Fruit fly (Drosophila melanogaster) whole organism, embryonic: ENCODE measurements around the gene CG13613.

ENCODE experiments used
- Atf6 ChIP-seq: fragments of 200-800 bp; sonication (Bioruptor generic); IDR thresholded peaks from 2 replicates; pipeline ENCODE4 v1.3.6; 2022; ENCODE audit warnings: missing biosample characterization, missing genetic modification characterization
- Bgb ChIP-seq: fragments of 200-800 bp; sonication (Bioruptor generic); IDR thresholded peaks from 2 replicates; pipeline ENCODE4 v1.3.6; 2022; ENCODE audit warnings: missing biosample characterization, missing genetic modification characterization; ENCODE audit not compliant: partially characterized antibody
- Bteb2 ChIP-seq: fragments of 200-800 bp; sonication (Bioruptor generic); optimal IDR thresholded peaks from 2 replicates; lab custom pipeline; 2016; ENCODE audit warnings: missing biosample characterization, missing genetic modification characterization
- CG1024 ChIP-seq: fragments of 200-800 bp; sonication (Bioruptor generic); IDR thresholded peaks from 2 replicates; pipeline ENCODE4 v1.3.6; 2022; ENCODE audit warnings: missing biosample characterization, missing genetic modification characterization
- CG10543 ChIP-seq: fragments of 200-800 bp; sonication (Bioruptor generic); optimal IDR thresholded peaks from 3 replicates; lab custom pipeline; 2017; ENCODE audit warnings: missing biosample characterization, mild to moderate bottlenecking, missing genetic modification characterization, moderate library complexity
- CG11560 ChIP-seq: fragments of 200-800 bp; sonication (Bioruptor generic); IDR thresholded peaks from 3 replicates; pipeline ENCODE4 v1.3.6; 2022; ENCODE audit warnings: missing biosample characterization, missing genetic modification characterization
- CG12155 ChIP-seq: fragments of 200-800 bp; sonication (Bioruptor generic); optimal IDR thresholded peaks from 3 replicates; lab custom pipeline; 2016; ENCODE audit warnings: missing biosample characterization, missing genetic modification characterization
- CG12236 ChIP-seq: fragments of 200-800 bp; sonication (Bioruptor generic); optimal IDR thresholded peaks from 2 replicates; lab custom pipeline; 2016; ENCODE audit warnings: missing biosample characterization, missing genetic modification characterization
- CG13624 ChIP-seq: fragments of 200-800 bp; sonication (Bioruptor generic); optimal IDR thresholded peaks from 2 replicates; lab custom pipeline; 2016; ENCODE audit warnings: missing biosample characterization, missing genetic modification characterization
- CG13894 ChIP-seq: fragments of 200-800 bp; sonication (Bioruptor generic); optimal IDR thresholded peaks from 3 replicates; lab custom pipeline; 2018; ENCODE audit warnings: missing biosample characterization, mild to moderate bottlenecking, missing genetic modification characterization, moderate library complexity
- CG1602 ChIP-seq: fragments of 200-800 bp; sonication (Bioruptor generic); optimal IDR thresholded peaks from 3 replicates; lab custom pipeline; 2016; ENCODE audit warnings: missing biosample characterization, missing genetic modification characterization
- CG17328 ChIP-seq: fragments of 200-800 bp; sonication (Bioruptor generic); IDR thresholded peaks from 2 replicates; pipeline ENCODE4 v1.3.6; 2022; ENCODE audit warnings: missing biosample characterization, missing genetic modification characterization
- CG18262 ChIP-seq: fragments of 200-800 bp; optimal IDR thresholded peaks from 3 replicates; lab custom pipeline; 2019; ENCODE audit warnings: missing biosample characterization, mild to moderate bottlenecking, missing genetic modification characterization, moderate library complexity
- CG2116 ChIP-seq: fragments of 200-800 bp; sonication (Bioruptor generic); optimal IDR thresholded peaks from 3 replicates; lab custom pipeline; 2018; ENCODE audit warnings: missing biosample characterization, mild to moderate bottlenecking, missing genetic modification characterization
- CG2875 ChIP-seq: fragments of 200-800 bp; sonication (Bioruptor generic); optimal IDR thresholded peaks from 2 replicates; lab custom pipeline; 2017; ENCODE audit warnings: missing biosample characterization, mild to moderate bottlenecking, missing genetic modification characterization, missing genetic modification reagents
- CG42726 ChIP-seq: fragments of 200-800 bp; sonication (Bioruptor generic); IDR thresholded peaks from 2 replicates; pipeline ENCODE4 v1.3.6; 2022; ENCODE audit warnings: missing biosample characterization, missing genetic modification characterization; ENCODE audit not compliant: partially characterized antibody
- CG5180 ChIP-seq: fragments of 200-800 bp; sonication (Bioruptor generic); optimal IDR thresholded peaks from 3 replicates; lab custom pipeline; 2017; ENCODE audit warnings: missing biosample characterization, missing genetic modification characterization, mild to moderate bottlenecking, moderate library complexity, missing genetic modification reagents
- CG8765 ChIP-seq: fragments of 200-800 bp; sonication (Bioruptor generic); IDR thresholded peaks from 2 replicates; pipeline ENCODE4 v1.3.6; 2022; ENCODE audit warnings: missing biosample characterization, missing genetic modification characterization
- CG9797 ChIP-seq: fragments of 200-800 bp; sonication (Bioruptor generic); optimal IDR thresholded peaks from 3 replicates; lab custom pipeline; 2018; ENCODE audit warnings: missing biosample characterization, mild to moderate bottlenecking, missing genetic modification characterization
- Eip74EF ChIP-seq, 2 experiments: fragments of 200-800 bp in 1 of 2; fragments of >200 bp in 1 of 2; sonication (Bioruptor generic) in 1 of 2; optimal IDR thresholded peaks; 2 replicates each; lab custom pipeline; 2017 to 2019; ENCODE audit warnings: missing biosample characterization in 2 of 2, missing genetic modification characterization in 2 of 2, mild to moderate bottlenecking in 1 of 2, moderate library complexity in 1 of 2
- H2.0 ChIP-seq: fragments of 200-800 bp; sonication (Bioruptor generic); IDR thresholded peaks from 2 replicates; pipeline ENCODE4 v1.3.6; 2022; ENCODE audit warnings: missing biosample characterization, missing genetic modification characterization
- HLH4C ChIP-seq: fragments of 200-800 bp; sonication (Bioruptor generic); IDR thresholded peaks from 3 replicates; pipeline ENCODE4 v1.3.6; 2022; ENCODE audit warnings: missing biosample characterization, missing genetic modification characterization; ENCODE audit not compliant: partially characterized antibody
- HLH54F ChIP-seq: fragments of 200-800 bp; sonication (Bioruptor generic); optimal IDR thresholded peaks from 3 replicates; lab custom pipeline; 2016; ENCODE audit warnings: missing biosample characterization, missing genetic modification characterization
- Hmr ChIP-seq: fragments of 200-800 bp; sonication (Bioruptor generic); optimal IDR thresholded peaks from 3 replicates; lab custom pipeline; 2017; ENCODE audit warnings: mild to moderate bottlenecking, missing biosample characterization, missing genetic modification reagents, missing genetic modification characterization
- Jarid2 ChIP-seq: fragments of 200-800 bp; sonication (Bioruptor generic); optimal IDR thresholded peaks from 3 replicates; lab custom pipeline; 2017; ENCODE audit warnings: mild to moderate bottlenecking, missing biosample characterization, missing genetic modification reagents, missing genetic modification characterization
- Rfx ChIP-seq: fragments of 200-800 bp; sonication (Bioruptor generic); IDR thresholded peaks from 2 replicates; pipeline ENCODE4 v1.3.6; 2022; ENCODE audit warnings: missing biosample characterization, missing genetic modification characterization
- Side ChIP-seq: fragments of 200-800 bp; sonication (Bioruptor generic); optimal IDR thresholded peaks from 2 replicates; lab custom pipeline; 2016; ENCODE audit warnings: missing biosample characterization, missing genetic modification characterization
- Sox100B ChIP-seq: fragments of 200-800 bp; sonication (Bioruptor generic); optimal IDR thresholded peaks from 3 replicates; lab custom pipeline; 2018; ENCODE audit warnings: missing biosample characterization, mild to moderate bottlenecking, missing genetic modification characterization
- Usf ChIP-seq: fragments of 200-800 bp; sonication (Bioruptor generic); optimal IDR thresholded peaks from 2 replicates; lab custom pipeline; 2017; ENCODE audit warnings: missing genotype, missing biosample characterization, missing genetic modification characterization
- bab2 ChIP-seq: fragments of 200-800 bp; sonication (Bioruptor generic); optimal IDR thresholded peaks from 2 replicates; lab custom pipeline; 2016; ENCODE audit warnings: missing biosample characterization, missing genetic modification characterization
- bowl ChIP-seq: fragments of 200-800 bp; sonication (Bioruptor generic); IDR thresholded peaks from 2 replicates; pipeline ENCODE4 v1.3.6; 2022; ENCODE audit warnings: missing biosample characterization, missing genetic modification characterization
- chinmo ChIP-seq: fragments of 200-800 bp; sonication (Bioruptor generic); IDR thresholded peaks from 4 replicates; pipeline ENCODE4 v1.3.6; 2022; ENCODE audit warnings: missing biosample characterization, missing genetic modification characterization; ENCODE audit not compliant: partially characterized antibody
- dpn ChIP-seq, 2 experiments: fragments of 200-800 bp; sonication (Bioruptor generic); optimal IDR thresholded peaks; 3 replicates each; lab custom pipeline; 2016; ENCODE audit warnings: missing biosample characterization in 2 of 2, missing genetic modification characterization in 2 of 2
- fru ChIP-seq: fragments of >200 bp; optimal IDR thresholded peaks from 2 replicates; lab custom pipeline; 2017
- gfzf ChIP-seq: fragments of 200-800 bp; sonication (Bioruptor generic); optimal IDR thresholded peaks from 2 replicates; lab custom pipeline; 2016; ENCODE audit warnings: missing biosample characterization, mild to moderate bottlenecking, missing genetic modification characterization, moderate library complexity
- grn ChIP-seq: fragments of 200-800 bp; sonication (Bioruptor generic); optimal IDR thresholded peaks from 3 replicates; lab custom pipeline; 2017; ENCODE audit warnings: missing biosample characterization, missing genetic modification characterization
- gsb-n ChIP-seq: fragments of 200-800 bp; sonication (Bioruptor generic); optimal IDR thresholded peaks from 3 replicates; lab custom pipeline; 2018; ENCODE audit warnings: missing biosample characterization, mild to moderate bottlenecking, missing genetic modification characterization
- hbn ChIP-seq: fragments of 200-800 bp; sonication (Bioruptor generic); IDR thresholded peaks from 2 replicates; pipeline ENCODE4 v1.3.6; 2022; ENCODE audit warnings: missing biosample characterization, missing genetic modification characterization; ENCODE audit not compliant: partially characterized antibody
- lov ChIP-seq, 2 experiments: fragments of 200-800 bp in 1 of 2; fragments of >200 bp in 1 of 2; sonication (Bioruptor generic) in 1 of 2; IDR thresholded peaks in 1 of 2; optimal IDR thresholded peaks in 1 of 2; 2 replicates in 1 of 2; 3 replicates in 1 of 2; pipeline versions ENCODE4 v1.3.6 to Lab custom; 2017 to 2022; ENCODE audit warnings: missing biosample characterization in 1 of 2, missing genetic modification characterization in 1 of 2
- mam ChIP-seq: fragments of 200-800 bp; sonication (Bioruptor generic); optimal IDR thresholded peaks from 3 replicates; lab custom pipeline; 2016; ENCODE audit warnings: missing biosample characterization, missing genetic modification characterization
- prd ChIP-seq, 3 experiments: fragments of >200 bp in 2 of 3; fragments of 200-800 bp in 1 of 3; sonication (Bioruptor generic) in 1 of 3; optimal IDR thresholded peaks in 2 of 3; IDR thresholded peaks in 1 of 3; 2 replicates in 2 of 3; 3 replicates in 1 of 3; pipeline versions ENCODE4 v1.3.6 to Lab custom; 2017 to 2022; ENCODE audit warnings: missing biosample characterization in 1 of 3, missing genetic modification characterization in 1 of 3
- pros ChIP-seq: fragments of 200-800 bp; sonication (Bioruptor generic); optimal IDR thresholded peaks from 3 replicates; lab custom pipeline; 2019; ENCODE audit warnings: missing biosample characterization, mild to moderate bottlenecking, missing genetic modification characterization, moderate library complexity
- sob ChIP-seq: fragments of 200-800 bp; sonication (Bioruptor generic); IDR thresholded peaks from 2 replicates; pipeline ENCODE4 v1.3.6; 2022; ENCODE audit warnings: missing biosample characterization, missing genetic modification characterization
- unpg ChIP-seq: fragments of 200-800 bp; sonication (Bioruptor generic); optimal IDR thresholded peaks from 3 replicates; lab custom pipeline; 2018; ENCODE audit warnings: missing biosample characterization, mild to moderate bottlenecking, missing genetic modification characterization, moderate library complexity
- vnd ChIP-seq: fragments of 200-800 bp; sonication (Bioruptor generic); IDR thresholded peaks from 3 replicates; pipeline ENCODE4 v1.3.6; 2022; ENCODE audit warnings: missing biosample characterization, missing genetic modification characterization; ENCODE audit not compliant: partially characterized antibody
- zen2 ChIP-seq: fragments of 200-800 bp; sonication (Bioruptor generic); IDR thresholded peaks from 3 replicates; pipeline ENCODE4 v1.3.6; 2022; ENCODE audit warnings: missing biosample characterization, missing genetic modification characterization; ENCODE audit not compliant: partially characterized antibody
- zf30C ChIP-seq: fragments of 200-800 bp; sonication (Bioruptor generic); optimal IDR thresholded peaks from 3 replicates; lab custom pipeline; 2018; ENCODE audit warnings: missing biosample characterization, mild to moderate bottlenecking, missing genetic modification characterization

CG13613 gene

DNA sequence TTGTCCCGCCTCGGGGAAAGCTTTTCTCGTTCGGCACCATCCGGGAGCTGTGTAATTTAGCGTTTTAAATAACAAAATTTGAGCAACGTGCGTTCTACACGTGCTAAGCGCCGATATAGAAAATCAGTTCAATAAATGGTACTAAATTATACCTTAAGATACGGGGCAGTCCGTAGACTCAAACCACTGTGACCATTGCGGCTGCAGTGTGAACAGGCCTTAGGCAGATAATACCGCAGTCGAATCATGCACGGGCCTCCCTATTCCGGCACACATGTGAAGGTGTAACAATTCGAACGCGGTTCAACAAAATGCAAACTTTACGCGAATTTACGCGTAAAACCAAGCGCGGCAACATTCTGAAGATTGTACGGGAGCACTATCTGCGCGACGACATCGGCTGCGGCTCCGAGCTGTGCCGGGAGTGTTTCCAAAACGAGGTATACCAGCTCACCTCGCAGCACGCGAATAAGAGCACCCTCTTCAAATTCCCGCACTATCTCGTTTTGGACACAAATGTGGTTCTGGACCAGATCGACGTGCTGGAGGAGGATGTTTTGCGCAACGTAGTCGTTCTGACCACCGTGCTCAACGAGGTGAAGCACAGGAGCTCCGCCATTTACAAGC is 32.1 kb upstream of the CG13613 start, which contains the start of the genes Rrp5 and Dis3 (continued):
- TF ChIP-seq Bteb2 (GFP tag; lab: Kevin White, UChicago) (no peak), CG2875 (GFP tag; lab: Kevin White, UChicago) (no peak), mam (GFP tag; lab: Kevin White, UChicago) (peak; percentile 16), pros (GFP tag; lab: Kevin White, UChicago) (no peak), sob (GFP tag; lab: Robert Waterston, UW) (peak; percentile 77), Eip74EF (GFP tag; optimal IDR thresholded peaks at IDR 0.05; lab: Kevin White, UChicago) (no peak), CG9797 (GFP tag; lab: Kevin White, UChicago) (peak; percentile 83), Side (GFP tag; lab: Kevin White, UChicago) (peak; percentile 31), CG1024 (peak; percentile 91), CG18262 (tag; lab: Kevin White, UChicago) (no peak), CG2116 (GFP tag; lab: Kevin White, UChicago) (peak; percentile 52), zf30C (GFP tag; lab: Kevin White, UChicago) (no peak), Usf (GFP tag; lab: Kevin White, UChicago) (no peak), lov (optimal IDR thresholded peaks at IDR 0.05; lab: Kevin White, UChicago) (no peak), lov (GFP tag; IDR thresholded peaks at IDR 0.05; lab: Robert Waterston, UW) (0 out of 3 replicates have a peak, but pooled peaks have one; percentile 4), CG11560 (tag; lab: Robert Waterston, UW) (peak; percentile 13; the same call in 1 of the 3 replicates), grn (GFP tag; lab: Kevin White, UChicago) (no peak), H2.0 (GFP tag; lab: Robert Waterston, UW) (peak; percentile 45; the same call in 1 of the 2 replicates), CG17328 (GFP tag; lab: Robert Waterston, UW) (peak; percentile 46; the same call in 1 of the 2 replicates), Rfx (GFP tag; lab: Robert Waterston, UW) (peak; percentile 73), Hmr (GFP tag; lab: Kevin White, UChicago) (no peak), vnd (GFP tag; lab: Robert Waterston, UW) (0 out of 3 replicates have a peak, but pooled peaks have one; percentile 26), hbn (no peak), CG42726 (GFP tag; lab: Robert Waterston, UW) (0 out of 2 replicates have a peak, but pooled peaks have one; percentile 65), CG10543 (GFP tag; lab: Kevin White, UChicago) (no peak), zen2 (no peak), prd (optimal IDR thresholded peaks at IDR 0.05; lab: Kevin White, UChicago) (no peak), prd (GFP tag; IDR thresholded peaks at IDR 0.05; lab: Robert Waterston, UW) (peak; percentile 49; the same call in 1 of the 3 replicates), dpn (GFP tag; optimal IDR thresholded peaks at IDR 0.05; lab: Kevin White, UChicago) (no peak), CG12236 (no peak), CG5180 (GFP tag; lab: Kevin White, UChicago) (no peak), gsb-n (tag; lab: Kevin White, UChicago) (no peak), Atf6 (GFP tag; lab: Robert Waterston, UW) (no peak), Sox100B (no peak), HLH4C (GFP tag; lab: Robert Waterston, UW) (peak; percentile 58; the same call in 2 of the 3 replicates), Bgb (GFP tag; lab: Robert Waterston, UW) (peak; percentile 44; the same call in 1 of the 2 replicates), CG1602 (GFP tag; lab: Kevin White, UChicago) (peak; percentile 3), CG12155 (GFP tag; lab: Kevin White, UChicago) (peak; percentile 22), Jarid2 (GFP tag; lab: Kevin White, UChicago) (no peak), CG8765 (GFP tag; lab: Robert Waterston, UW) (peak; percentile 46; the same call in 1 of the 2 replicates), unpg (no peak), CG13624 (peak; percentile 53), bab2 (GFP tag; lab: Kevin White, UChicago) (no peak), bowl (GFP tag; lab: Robert Waterston, UW) (no peak), fru (lab: Kevin White, UChicago) (no peak), CG13894 (tag; lab: Kevin White, UChicago) (no peak), gfzf (GFP tag; lab: Kevin White, UChicago) (peak; percentile 97), HLH54F (GFP tag; lab: Kevin White, UChicago) (peak; percentile 50), chinmo (GFP tag; lab: Robert Waterston, UW) (0 out of 4 replicates have a peak, but pooled peaks have one; percentile 30)
